Worm (Caenorhabditis elegans) whole organism, early embryonic: ENCODE measurements around the gene mms-19.

Experiments
- B0310.2 ChIP-seq: sonication (generic microtip); optimal IDR thresholded peaks from 2 replicates; lab custom pipeline; 2016; ENCODE audit warnings: mild to moderate bottlenecking, missing genetic modification characterization, missing compliant biosample characterization
- F13C5.2 ChIP-seq: sonication (generic microtip); optimal IDR thresholded peaks from 2 replicates; lab custom pipeline; 2017; ENCODE audit warnings: mild to moderate bottlenecking, missing genetic modification characterization, inconsistent platforms, missing compliant biosample characterization
- aly-1 ChIP-seq: sonication (generic microtip); optimal IDR thresholded peaks from 2 replicates; lab custom pipeline; 2016; ENCODE audit warnings: missing genetic modification characterization, missing compliant biosample characterization
- ama-1 ChIP-seq: fragments of 150-350 bp; optimal IDR thresholded peaks from 2 replicates; lab custom pipeline; 2014
- ceh-13 ChIP-seq: fragments of 200-800 bp; sonication (Bioruptor generic); optimal IDR thresholded peaks from 2 replicates; lab custom pipeline; 2018; ENCODE audit warnings: mild to moderate bottlenecking, missing genetic modification characterization, missing compliant biosample characterization
- ceh-36 ChIP-seq: sonication (generic microtip); optimal IDR thresholded peaks from 2 replicates; lab custom pipeline; 2016; ENCODE audit warnings: missing genetic modification characterization, inconsistent platforms, missing compliant biosample characterization
- ets-7 ChIP-seq: sonication (generic microtip); optimal IDR thresholded peaks from 2 replicates; lab custom pipeline; 2016; ENCODE audit warnings: missing genotype, missing genetic modification characterization, missing compliant biosample characterization
- flt-1 ChIP-seq: fragments of 200-800 bp; sonication (Bioruptor generic); IDR thresholded peaks from 2 replicates; pipeline ENCODE4 v1.3.6; 2022; ENCODE audit warnings: missing genetic modification characterization, missing compliant biosample characterization
- hmbx-1 ChIP-seq: sonication (generic microtip); optimal IDR thresholded peaks from 2 replicates; lab custom pipeline; 2016; ENCODE audit warnings: mild to moderate bottlenecking, missing genetic modification characterization, missing compliant biosample characterization
- hmg-4 ChIP-seq: fragments of 200-800 bp; sonication (Bioruptor generic); optimal IDR thresholded peaks from 2 replicates; lab custom pipeline; 2018; ENCODE audit warnings: mild to moderate bottlenecking, missing genetic modification characterization, missing compliant biosample characterization
- hnd-1 ChIP-seq: sonication (generic microtip); optimal IDR thresholded peaks from 2 replicates; lab custom pipeline; 2016; ENCODE audit warnings: missing genetic modification characterization, missing compliant biosample characterization
- pes-1 ChIP-seq: fragments of 200-800 bp; sonication (Bioruptor generic); IDR thresholded peaks from 2 replicates; pipeline ENCODE4 v1.3.6; 2022; ENCODE audit warnings: missing genetic modification reagents, missing genetic modification characterization, missing compliant biosample characterization
- scrt-1 ChIP-seq: fragments of 200-800 bp; sonication (Bioruptor generic); IDR thresholded peaks from 2 replicates; pipeline ENCODE4 v1.3.6; 2022; ENCODE audit warnings: missing genetic modification characterization, missing compliant biosample characterization
- sea-1 ChIP-seq: fragments of 200-800 bp; sonication (Bioruptor generic); conservative IDR thresholded peaks from 2 replicates; pipeline ENCODE4 v1.3.6; 2022; ENCODE audit warnings: missing genetic modification characterization, missing compliant biosample characterization
- tbx-11 ChIP-seq: fragments of 200-800 bp; sonication (Bioruptor generic); IDR thresholded peaks from 2 replicates; pipeline ENCODE4 v1.3.6; 2022; ENCODE audit warnings: missing genetic modification characterization, missing compliant biosample characterization
- tbx-37 ChIP-seq: fragments of 200-800 bp; sonication (Bioruptor generic); conservative IDR thresholded peaks from 2 replicates; pipeline ENCODE4 v1.3.6; 2022; ENCODE audit warnings: missing genetic modification reagents, missing genetic modification characterization, missing compliant biosample characterization
- tra-4 ChIP-seq: sonication (generic microtip); optimal IDR thresholded peaks from 2 replicates; lab custom pipeline; 2017; ENCODE audit warnings: missing genetic modification characterization, missing compliant biosample characterization

Gene mms-19

ce11 chrV:5527694-5528093 lies 13.5 kb downstream of the mms-19 start:
- TF ChIP-seq F13C5.2 (no peak), tbx-37 (no peak), sea-1 (GFP tag; lab: Robert Waterston, UW) (no peak), hnd-1 (tag; lab: Kevin White, UChicago) (no peak), ama-1 (lab: Kevin White, UChicago) (no peak), pes-1 (GFP tag; lab: Robert Waterston, UW) (no peak), scrt-1 (GFP tag; lab: Robert Waterston, UW) (no peak)

ce11 chrV:5533755-5534154 lies 19.6 kb downstream of the mms-19 start, which contains the start of gene grl-1:
Gene grl-1, minus strand, starts transcription at chrV:5533855.
- no peak for TF ChIP-seq tbx-37
- no peak for TF ChIP-seq tbx-11 (GFP tag; lab: Robert Waterston, UW)
- no peak for TF ChIP-seq ets-7
- TF ChIP-seq ceh-36 (tag; lab: Kevin White, UChicago): no peak
- TF ChIP-seq pes-1 (GFP tag; lab: Robert Waterston, UW): no peak
- TF ChIP-seq B0310.2 (tag; lab: Kevin White, UChicago): no peak
- no peak for TF ChIP-seq tra-4 (tag; lab: Kevin White, UChicago)
- TF ChIP-seq ama-1 (lab: Kevin White, UChicago): no peak

- TF ChIP-seq tbx-37 (no peak), F13C5.2 (no peak)
Measured at ce11 chrV:5535774-5536173, 21.6 kb downstream of the mms-19 start, which contains the start of gene C24G6.8. Gene C24G6.8, minus strand, starts transcription at chrV:5535874.

ce11 chrV:5536240-5536811 lies 22.2 kb downstream of the mms-19 start, which contains the start of the genes cox-16 and syp-2:
Gene cox-16, minus strand, starts transcription at chrV:5536243.
Gene syp-2, plus strand, starts transcription at chrV:5536487.
- TF ChIP-seq ceh-36 (tag; lab: Kevin White, UChicago): no peak
- no peak for TF ChIP-seq pes-1 (GFP tag; lab: Robert Waterston, UW)
- TF ChIP-seq ceh-13 (GFP tag; lab: Kevin White, UChicago): no peak
- no peak for TF ChIP-seq scrt-1 (GFP tag; lab: Robert Waterston, UW)
- no peak for TF ChIP-seq hnd-1 (tag; lab: Kevin White, UChicago)
- TF ChIP-seq B0310.2 (tag; lab: Kevin White, UChicago): no peak
- no peak for TF ChIP-seq ama-1 (lab: Kevin White, UChicago)
- TF ChIP-seq hmg-4: no peak
- no peak for TF ChIP-seq aly-1 (tag; lab: Kevin White, UChicago)
- TF ChIP-seq F13C5.2: no peak
- TF ChIP-seq tra-4 (tag; lab: Kevin White, UChicago): no peak
- no peak for TF ChIP-seq flt-1 (GFP tag; lab: Robert Waterston, UW)
- no peak for TF ChIP-seq tbx-37
- no peak for TF ChIP-seq tbx-11 (GFP tag; lab: Robert Waterston, UW)
- no peak for TF ChIP-seq ets-7
- no peak for TF ChIP-seq sea-1 (GFP tag; lab: Robert Waterston, UW)

DNA sequence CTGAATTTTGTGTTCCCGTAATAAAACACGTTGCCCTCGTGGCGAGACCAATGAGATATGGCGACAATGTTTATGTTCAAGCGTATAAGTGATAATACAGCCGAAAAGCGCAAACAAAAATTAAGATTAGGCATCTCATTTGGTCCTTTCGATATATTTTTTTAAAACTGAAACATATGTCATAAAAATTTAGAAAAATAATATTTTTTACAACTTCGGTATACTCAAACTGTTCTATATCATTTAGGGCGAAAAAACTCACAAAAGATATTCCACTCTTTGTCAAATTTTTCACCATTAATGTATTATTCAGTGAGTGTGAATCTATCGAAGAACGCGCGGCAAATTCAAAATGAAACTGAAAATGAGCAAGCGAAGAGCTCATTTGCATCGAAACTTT lies 24.4 kb downstream of the mms-19 start, which contains the start of gene cft-1:
cft-1 (plus strand) TSS at position 301 of the 400 bp plus-strand sequence.
- no peak for TF ChIP-seq ama-1 (lab: Kevin White, UChicago)
- TF ChIP-seq hmbx-1 (tag; lab: Kevin White, UChicago): no peak
- TF ChIP-seq tbx-11 (GFP tag; lab: Robert Waterston, UW): no peak
- no peak for TF ChIP-seq B0310.2 (tag; lab: Kevin White, UChicago)
- no peak for TF ChIP-seq aly-1 (tag; lab: Kevin White, UChicago)
- no peak for TF ChIP-seq tbx-37
- no peak for TF ChIP-seq tra-4 (tag; lab: Kevin White, UChicago)
- TF ChIP-seq pes-1 (GFP tag; lab: Robert Waterston, UW): no peak

ce11 chrV:5548051-5548450 lies 33.9 kb downstream of the mms-19 start, which contains the start of gene ugt-48:
Gene ugt-48, minus strand, starts transcription at chrV:5548062.
- TF ChIP-seq sea-1 (GFP tag; lab: Robert Waterston, UW) (no peak), F13C5.2 (no peak), hmg-4 (no peak), ama-1 (lab: Kevin White, UChicago) (no peak), tra-4 (tag; lab: Kevin White, UChicago) (no peak), hmbx-1 (tag; lab: Kevin White, UChicago) (no peak), tbx-11 (GFP tag; lab: Robert Waterston, UW) (no peak), ceh-36 (tag; lab: Kevin White, UChicago) (no peak), flt-1 (GFP tag; lab: Robert Waterston, UW) (no peak), scrt-1 (GFP tag; lab: Robert Waterston, UW) (no peak), pes-1 (GFP tag; lab: Robert Waterston, UW) (no peak), ets-7 (no peak), hnd-1 (tag; lab: Kevin White, UChicago) (no peak), B0310.2 (tag; lab: Kevin White, UChicago) (no peak), ceh-13 (GFP tag; lab: Kevin White, UChicago) (no peak), aly-1 (tag; lab: Kevin White, UChicago) (no peak), tbx-37 (no peak)

- TF ChIP-seq hmbx-1 (tag; lab: Kevin White, UChicago) (no peak), sea-1 (GFP tag; lab: Robert Waterston, UW) (no peak), hnd-1 (tag; lab: Kevin White, UChicago) (no peak), ceh-13 (GFP tag; lab: Kevin White, UChicago) (no peak), ets-7 (no peak), B0310.2 (tag; lab: Kevin White, UChicago) (no peak), F13C5.2 (no peak), tra-4 (tag; lab: Kevin White, UChicago) (no peak), scrt-1 (GFP tag; lab: Robert Waterston, UW) (no peak), ama-1 (lab: Kevin White, UChicago) (no peak), hmg-4 (no peak), ceh-36 (tag; lab: Kevin White, UChicago) (no peak), tbx-37 (no peak), pes-1 (GFP tag; lab: Robert Waterston, UW) (no peak)
Measured at ce11 chrV:5548497-5548896, 34.3 kb downstream of the mms-19 start.
